Worm (Caenorhabditis elegans): ENCODE measurements around the gene ccdc-149.

- TF ChIP-seq B0310.2 (tag; optimal IDR thresholded peaks at IDR 0.05), result no peak
- no peak for TF ChIP-seq tbx-11 (GFP tag; IDR thresholded peaks at IDR 0.05)
- no peak for TF ChIP-seq scrt-1 (GFP tag; IDR thresholded peaks at IDR 0.05)
- no peak for TF ChIP-seq hmbx-1 (tag; optimal IDR thresholded peaks at IDR 0.05)
- no peak for TF ChIP-seq pes-1 (GFP tag; IDR thresholded peaks at IDR 0.05)
- TF ChIP-seq ets-7 (tag; optimal IDR thresholded peaks at IDR 0.05), result no peak
- no peak for TF ChIP-seq ama-1 (optimal IDR thresholded peaks at IDR 0.05)
- TF ChIP-seq hnd-1 (tag; optimal IDR thresholded peaks at IDR 0.05), result no peak
- TF ChIP-seq tra-4 (tag; optimal IDR thresholded peaks at IDR 0.05), result no peak
- TF ChIP-seq ceh-36 (tag; optimal IDR thresholded peaks at IDR 0.05), result no peak
Measured at ce11 chrX:11555046-11555445, 43.8 kb upstream of the ccdc-149 start.
